Fruit fly (Drosophila melanogaster) Kc167 (cell line): Measurements from ENCODE around the gene kek6.

Source experiments
- Myc ChIP-seq: fragments of >200 bp; optimal IDR thresholded peaks from 2 replicates; lab custom pipeline; 2017; ENCODE audit warnings: missing external identifiers
- Sin3A ChIP-seq: fragments of >200 bp; optimal IDR thresholded peaks from 2 replicates; lab custom pipeline; 2018; ENCODE audit warnings: missing external identifiers
- h ChIP-seq: fragments of >200 bp; optimal IDR thresholded peaks from 3 replicates; lab custom pipeline; 2018; ENCODE audit warnings: missing external identifiers
- insv ChIP-seq: fragments of >200 bp; optimal IDR thresholded peaks from 3 replicates; lab custom pipeline; 2018; ENCODE audit warnings: missing external identifiers
- psq ChIP-seq: fragments of >200 bp; optimal IDR thresholded peaks from 2 replicates; lab custom pipeline; 2017; ENCODE audit warnings: missing external identifiers

DNA sequence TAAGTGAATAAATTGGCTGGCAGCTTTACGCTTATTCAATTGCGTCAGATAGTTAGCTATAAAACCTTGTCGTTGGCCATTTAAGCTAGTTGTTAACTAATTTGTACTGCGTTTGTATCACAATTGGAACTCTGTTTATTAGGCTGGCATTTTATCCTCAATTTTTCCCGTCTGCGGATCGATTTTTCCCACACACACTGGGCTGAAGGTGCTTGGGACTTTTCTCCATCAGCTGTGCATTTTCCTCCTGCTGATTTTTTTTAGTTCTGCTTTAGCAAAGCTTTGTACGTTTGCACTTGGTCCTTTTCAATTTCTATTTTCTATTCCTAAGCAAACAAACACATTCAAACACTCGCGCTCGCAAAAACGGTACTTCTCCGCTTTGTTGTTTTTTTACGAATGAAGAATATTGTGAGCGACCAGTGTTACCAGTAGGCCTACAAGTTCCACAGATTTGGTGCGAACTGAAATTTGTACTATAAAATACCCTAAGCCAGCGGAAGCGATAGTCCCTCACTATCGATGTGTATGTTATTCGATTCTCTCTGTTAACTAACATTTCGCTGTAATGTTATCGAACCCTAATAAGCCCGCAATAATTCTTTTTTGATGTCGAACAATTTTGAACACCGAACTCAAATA, 12.4 kb upstream of the kek6 start:
- no peak for TF ChIP-seq Sin3A (lab: Kevin White, UChicago)
- TF ChIP-seq Myc (lab: Kevin White, UChicago) = no peak
- no peak for TF ChIP-seq psq (lab: Kevin White, UChicago)
- TF ChIP-seq h (lab: Kevin White, UChicago) = no peak
- no peak for TF ChIP-seq insv
